Fruit fly (Drosophila melanogaster) whole organism, embryonic: ENCODE results near the gene mdu.

Experiments used
- Bgb ChIP-seq: fragments of 200-800 bp; sonication (Bioruptor generic); IDR thresholded peaks from 2 replicates; pipeline ENCODE4 v1.3.6; 2022; ENCODE audit warnings: missing biosample characterization, missing genetic modification characterization; ENCODE audit not compliant: partially characterized antibody
- CG10209 ChIP-seq: fragments of 200-800 bp; sonication (Bioruptor generic); optimal IDR thresholded peaks from 3 replicates; lab custom pipeline; 2017; ENCODE audit warnings: missing biosample characterization, mild to moderate bottlenecking, missing genetic modification characterization, missing genetic modification reagents
- CG10321 ChIP-seq: fragments of 200-800 bp; sonication (Bioruptor generic); IDR thresholded peaks from 2 replicates; pipeline ENCODE4 v1.3.6; 2022; ENCODE audit warnings: missing biosample characterization, missing genetic modification characterization
- CG11085 ChIP-seq: fragments of 200-800 bp; sonication (Bioruptor generic); IDR thresholded peaks from 2 replicates; pipeline ENCODE4 v1.3.6; 2022; ENCODE audit warnings: missing biosample characterization, missing genetic modification characterization
- CG11723 ChIP-seq: fragments of 200-800 bp; sonication (Bioruptor generic); optimal IDR thresholded peaks from 2 replicates; lab custom pipeline; 2017; ENCODE audit warnings: missing biosample characterization, mild to moderate bottlenecking, missing genetic modification characterization
- CG1233 ChIP-seq: fragments of 200-800 bp; sonication (Bioruptor generic); optimal IDR thresholded peaks from 4 replicates; lab custom pipeline; 2018; ENCODE audit warnings: missing biosample characterization, mild to moderate bottlenecking, missing genetic modification characterization
- CG13287 ChIP-seq: fragments of 200-800 bp; sonication (Bioruptor generic); IDR thresholded peaks from 2 replicates; pipeline ENCODE4 v1.3.6; 2022; ENCODE audit warnings: missing biosample characterization, missing genetic modification characterization; ENCODE audit not compliant: partially characterized antibody
- CG13775 ChIP-seq: fragments of 200-800 bp; sonication (Bioruptor generic); optimal IDR thresholded peaks from 3 replicates; lab custom pipeline; 2017; ENCODE audit warnings: missing biosample characterization, mild to moderate bottlenecking, missing genetic modification characterization
- CG17359 ChIP-seq: fragments of 200-800 bp; sonication (Bioruptor generic); optimal IDR thresholded peaks from 3 replicates; lab custom pipeline; 2018; ENCODE audit warnings: missing biosample characterization, mild to moderate bottlenecking, missing genetic modification characterization, moderate library complexity
- CG17829 ChIP-seq: fragments of 200-800 bp; optimal IDR thresholded peaks from 2 replicates; lab custom pipeline; 2019; ENCODE audit warnings: missing biosample characterization, mild to moderate bottlenecking, missing genetic modification characterization, moderate library complexity
- CG2202 ChIP-seq: fragments of 200-800 bp; sonication (Bioruptor generic); optimal IDR thresholded peaks from 2 replicates; lab custom pipeline; 2018; ENCODE audit warnings: missing biosample characterization, mild to moderate bottlenecking, missing genetic modification characterization
- CG2889 ChIP-seq: fragments of 200-800 bp; sonication (Bioruptor generic); IDR thresholded peaks from 3 replicates; pipeline ENCODE4 v1.3.6; 2022; ENCODE audit warnings: missing biosample characterization, missing genetic modification characterization
- CG32532 ChIP-seq: fragments of 200-800 bp; sonication (Bioruptor generic); IDR thresholded peaks from 2 replicates; pipeline ENCODE4 v1.3.6; 2022; ENCODE audit warnings: missing biosample characterization, missing genetic modification characterization
- CG3281 ChIP-seq: fragments of 200-800 bp; sonication (Bioruptor generic); optimal IDR thresholded peaks from 3 replicates; lab custom pipeline; 2017; ENCODE audit warnings: missing biosample characterization, mild to moderate bottlenecking, missing genetic modification characterization
- CG4424 ChIP-seq: fragments of 200-800 bp; sonication (Bioruptor generic); optimal IDR thresholded peaks from 3 replicates; lab custom pipeline; 2016; ENCODE audit warnings: missing biosample characterization, missing genetic modification characterization
- CG5180 ChIP-seq: fragments of 200-800 bp; sonication (Bioruptor generic); optimal IDR thresholded peaks from 3 replicates; lab custom pipeline; 2017; ENCODE audit warnings: missing biosample characterization, missing genetic modification characterization, mild to moderate bottlenecking, moderate library complexity, missing genetic modification reagents
- CG6654 ChIP-seq: fragments of 200-800 bp; sonication (Bioruptor generic); optimal IDR thresholded peaks from 2 replicates; lab custom pipeline; 2017; ENCODE audit warnings: missing biosample characterization, mild to moderate bottlenecking, missing genetic modification characterization
- CG7745 ChIP-seq: fragments of 200-800 bp; sonication (Bioruptor generic); optimal IDR thresholded peaks from 2 replicates; lab custom pipeline; 2018; ENCODE audit warnings: missing biosample characterization, mild to moderate bottlenecking, missing genetic modification characterization, moderate library complexity
- CG7928 ChIP-seq: fragments of 200-800 bp; sonication (Bioruptor generic); optimal IDR thresholded peaks from 2 replicates; lab custom pipeline; 2017; ENCODE audit warnings: missing biosample characterization, mild to moderate bottlenecking, missing genetic modification characterization
- CG8924 ChIP-seq: fragments of 200-800 bp; optimal IDR thresholded peaks from 3 replicates; lab custom pipeline; 2019; ENCODE audit warnings: missing biosample characterization, mild to moderate bottlenecking, missing genetic modification characterization, moderate library complexity
- CrebB ChIP-seq: fragments of 200-800 bp; sonication (Bioruptor generic); optimal IDR thresholded peaks from 3 replicates; lab custom pipeline; 2018; ENCODE audit warnings: missing biosample characterization, mild to moderate bottlenecking, missing genetic modification characterization
- D19A ChIP-seq: fragments of 200-800 bp; optimal IDR thresholded peaks from 3 replicates; lab custom pipeline; 2019; ENCODE audit warnings: missing biosample characterization, mild to moderate bottlenecking, missing genetic modification characterization, moderate library complexity
- Dfd ChIP-seq, 2 experiments: fragments of >200 bp; optimal IDR thresholded peaks; 2 replicates each; lab custom pipeline; 2017; ENCODE audit warnings: missing biosample characterization in 2 of 2, missing genetic modification characterization in 2 of 2
- H2.0 ChIP-seq: fragments of 200-800 bp; sonication (Bioruptor generic); IDR thresholded peaks from 2 replicates; pipeline ENCODE4 v1.3.6; 2022; ENCODE audit warnings: missing biosample characterization, missing genetic modification characterization
- HmgZ ChIP-seq: fragments of 200-800 bp; sonication (Bioruptor generic); optimal IDR thresholded peaks from 2 replicates; lab custom pipeline; 2018; ENCODE audit warnings: missing biosample characterization, mild to moderate bottlenecking, missing genetic modification characterization
- Jarid2 ChIP-seq: fragments of 200-800 bp; sonication (Bioruptor generic); optimal IDR thresholded peaks from 3 replicates; lab custom pipeline; 2017; ENCODE audit warnings: mild to moderate bottlenecking, missing biosample characterization, missing genetic modification reagents, missing genetic modification characterization
- NK7.1 ChIP-seq: fragments of 200-800 bp; sonication (Bioruptor generic); optimal IDR thresholded peaks from 3 replicates; lab custom pipeline; 2016; ENCODE audit warnings: missing biosample characterization, missing genetic modification characterization
- Oli ChIP-seq: fragments of 200-800 bp; sonication (Bioruptor generic); optimal IDR thresholded peaks from 2 replicates; lab custom pipeline; 2018; ENCODE audit warnings: missing biosample characterization, mild to moderate bottlenecking, missing genetic modification characterization, moderate library complexity
- Optix ChIP-seq: fragments of 200-800 bp; sonication (Bioruptor generic); IDR thresholded peaks from 3 replicates; pipeline ENCODE4 v1.3.6; 2022; ENCODE audit warnings: missing biosample characterization, missing genetic modification characterization
- Vsx1 ChIP-seq: fragments of 200-800 bp; sonication (Bioruptor generic); optimal IDR thresholded peaks from 2 replicates; lab custom pipeline; 2017; ENCODE audit warnings: missing biosample characterization, mild to moderate bottlenecking, missing genetic modification characterization, missing genetic modification reagents
- ap ChIP-seq: fragments of 200-800 bp; sonication (Bioruptor generic); IDR thresholded peaks from 2 replicates; pipeline ENCODE4 v1.3.6; 2022; ENCODE audit warnings: missing biosample characterization, missing genetic modification characterization
- ash1 ChIP-seq: fragments of 200-800 bp; sonication (Bioruptor generic); optimal IDR thresholded peaks from 2 replicates; lab custom pipeline; 2018; ENCODE audit warnings: missing biosample characterization, mild to moderate bottlenecking, missing genetic modification characterization
- cas ChIP-seq: fragments of 200-800 bp; sonication (Bioruptor generic); IDR thresholded peaks from 2 replicates; pipeline ENCODE4 v1.3.6; 2022; ENCODE audit warnings: missing biosample characterization, missing genetic modification characterization
- chm ChIP-seq: fragments of 200-800 bp; sonication (Bioruptor generic); IDR thresholded peaks from 2 replicates; pipeline ENCODE4 v1.3.6; 2022; ENCODE audit warnings: missing biosample characterization, missing genetic modification characterization
- da ChIP-seq: fragments of 200-800 bp; sonication (Bioruptor generic); optimal IDR thresholded peaks from 2 replicates; lab custom pipeline; 2016; ENCODE audit warnings: missing biosample characterization, missing genetic modification characterization
- danr ChIP-seq: fragments of 200-800 bp; sonication (Bioruptor generic); IDR thresholded peaks from 2 replicates; pipeline ENCODE4 v1.3.6; 2022; ENCODE audit warnings: missing biosample characterization, missing genetic modification characterization
- gro ChIP-seq: fragments of 200-800 bp; sonication (Bioruptor generic); optimal IDR thresholded peaks from 2 replicates; lab custom pipeline; 2016; ENCODE audit warnings: missing biosample characterization, missing genetic modification characterization
- gsb ChIP-seq: fragments of 200-800 bp; sonication (Bioruptor generic); IDR thresholded peaks from 2 replicates; pipeline ENCODE4 v1.3.6; 2022; ENCODE audit warnings: missing biosample characterization, missing genetic modification characterization
- insv ChIP-seq, 2 experiments: fragments of 200-800 bp; sonication (Bioruptor generic); optimal IDR thresholded peaks; 3 replicates each; lab custom pipeline; 2016 to 2018; ENCODE audit warnings: missing biosample characterization in 2 of 2, missing genetic modification characterization in 2 of 2
- luna ChIP-seq: fragments of 200-800 bp; sonication (Bioruptor generic); optimal IDR thresholded peaks from 2 replicates; lab custom pipeline; 2016; ENCODE audit warnings: missing biosample characterization, missing genetic modification characterization
- nau ChIP-seq: fragments of 200-800 bp; sonication (Bioruptor generic); optimal IDR thresholded peaks from 3 replicates; lab custom pipeline; 2017; ENCODE audit warnings: missing biosample characterization, mild to moderate bottlenecking, missing genetic modification characterization, missing genetic modification reagents
- nerfin-1 ChIP-seq: fragments of 200-800 bp; sonication (Bioruptor generic); optimal IDR thresholded peaks from 3 replicates; lab custom pipeline; 2019; ENCODE audit warnings: missing biosample characterization, mild to moderate bottlenecking, missing genetic modification characterization, moderate library complexity
- org-1 ChIP-seq: fragments of 200-800 bp; sonication (Bioruptor generic); optimal IDR thresholded peaks from 2 replicates; lab custom pipeline; 2017; ENCODE audit warnings: missing biosample characterization, missing genetic modification characterization
- pfk ChIP-seq: fragments of 200-800 bp; sonication (Bioruptor generic); optimal IDR thresholded peaks from 2 replicates; lab custom pipeline; 2018; ENCODE audit warnings: missing biosample characterization, mild to moderate bottlenecking, missing genetic modification characterization, moderate library complexity
- prd ChIP-seq, 3 experiments: fragments of >200 bp in 2 of 3; fragments of 200-800 bp in 1 of 3; sonication (Bioruptor generic) in 1 of 3; optimal IDR thresholded peaks in 2 of 3; IDR thresholded peaks in 1 of 3; 2 replicates in 2 of 3; 3 replicates in 1 of 3; pipeline versions ENCODE4 v1.3.6 to Lab custom; 2017 to 2022; ENCODE audit warnings: missing biosample characterization in 1 of 3, missing genetic modification characterization in 1 of 3
- trem ChIP-seq: fragments of 200-800 bp; optimal IDR thresholded peaks from 3 replicates; lab custom pipeline; 2019; ENCODE audit warnings: missing biosample characterization, mild to moderate bottlenecking, missing genetic modification characterization, moderate library complexity
- trh ChIP-seq: fragments of 200-800 bp; sonication (Bioruptor generic); optimal IDR thresholded peaks from 2 replicates; lab custom pipeline; 2016; ENCODE audit warnings: missing biosample characterization, missing genetic modification characterization
- tup ChIP-seq: fragments of 200-800 bp; sonication (Bioruptor generic); optimal IDR thresholded peaks from 2 replicates; lab custom pipeline; 2016; ENCODE audit warnings: missing biosample characterization, mild to moderate bottlenecking, missing genetic modification characterization, moderate library complexity
- yki ChIP-seq: fragments of >200 bp; optimal IDR thresholded peaks from 3 replicates; lab custom pipeline; 2018
- zf30C ChIP-seq: fragments of 200-800 bp; sonication (Bioruptor generic); optimal IDR thresholded peaks from 3 replicates; lab custom pipeline; 2018; ENCODE audit warnings: missing biosample characterization, mild to moderate bottlenecking, missing genetic modification characterization

Gene mdu

dm6 chrX:12539215-12539614 is 42.2 kb downstream of the mdu start (continued):
- TF ChIP-seq NK7.1 (GFP tag; lab: Kevin White, UChicago) (no peak), CG11723 (GFP tag; lab: Kevin White, UChicago) (no peak), org-1 (peak; percentile 9), cas (no peak), CG5180 (GFP tag; lab: Kevin White, UChicago) (no peak), ash1 (GFP tag; lab: Kevin White, UChicago) (no peak), CG6654 (GFP tag; lab: Kevin White, UChicago) (no peak), D19A (tag; lab: Kevin White, UChicago) (no peak), Vsx1 (GFP tag; lab: Kevin White, UChicago) (no peak), CG7928 (GFP tag; lab: Kevin White, UChicago) (no peak), CG2889 (GFP tag; lab: Robert Waterston, UW) (no peak), CG13775 (GFP tag; lab: Kevin White, UChicago) (peak; percentile 12), CG3281 (GFP tag; lab: Kevin White, UChicago) (peak; percentile 8), insv (GFP tag; optimal IDR thresholded peaks at IDR 0.05; lab: Kevin White, UChicago) (no peak), HmgZ (tag; lab: Kevin White, UChicago) (no peak), trh (GFP tag; lab: Kevin White, UChicago) (no peak), Oli (peak; percentile 24), zf30C (GFP tag; lab: Kevin White, UChicago) (no peak), CG4424 (peak; percentile 8), Optix (GFP tag; lab: Robert Waterston, UW) (no peak), danr (GFP tag; lab: Robert Waterston, UW) (no peak), CG17829 (tag; lab: Kevin White, UChicago) (no peak), Jarid2 (GFP tag; lab: Kevin White, UChicago) (no peak), luna (GFP tag; lab: Kevin White, UChicago) (no peak), gsb (GFP tag; lab: Robert Waterston, UW) (no peak), CG17359 (tag; lab: Kevin White, UChicago) (peak; percentile 10), H2.0 (GFP tag; lab: Robert Waterston, UW) (no peak), CG10321 (GFP tag; lab: Robert Waterston, UW) (no peak), yki (no peak), tup (no peak), trem (no peak), Bgb (GFP tag; lab: Robert Waterston, UW) (no peak), da (no peak), CG7745 (tag; lab: Kevin White, UChicago) (no peak), CG11085 (no peak), CG32532 (0 out of 2 replicates have a peak, but pooled peaks have one; percentile 37), nau (GFP tag; lab: Kevin White, UChicago) (no peak), Dfd (GFP tag; optimal IDR thresholded peaks at IDR 0.05; lab: Kevin White, UChicago) (no peak), CG10209 (GFP tag; lab: Kevin White, UChicago) (no peak), CG1233 (GFP tag; lab: Kevin White, UChicago) (no peak), pfk (GFP tag; lab: Kevin White, UChicago) (no peak), gro (GFP tag; lab: Kevin White, UChicago) (no peak), prd (optimal IDR thresholded peaks at IDR 0.05; lab: Kevin White, UChicago) (no peak), prd (GFP tag; IDR thresholded peaks at IDR 0.05; lab: Robert Waterston, UW) (0 out of 3 replicates have a peak, but pooled peaks have one; percentile 5), CG13287 (no peak), CG2202 (tag; lab: Kevin White, UChicago) (no peak), nerfin-1 (tag; lab: Kevin White, UChicago) (no peak), CG8924 (peak; percentile 20), ap (peak; percentile 31; the same call in 1 of the 2 replicates), CrebB (tag; lab: Kevin White, UChicago) (no peak), chm (GFP tag; lab: Robert Waterston, UW) (no peak)
